Fruit fly (Drosophila melanogaster): ENCODE measurements around the gene nebu.

Gene nebu

dm6 chr3L:12802443-12802865 lies 40.5 kb downstream of the nebu start (continued):
- no peak for TF ChIP-seq tll (GFP tag; optimal IDR thresholded peaks at IDR 0.05)
- TF ChIP-seq CG1832 (GFP tag; optimal IDR thresholded peaks at IDR 0.05) = no peak
- TF ChIP-seq pan (optimal IDR thresholded peaks at IDR 0.05) = no peak
- no peak for TF ChIP-seq pan (GFP tag; optimal IDR thresholded peaks at IDR 0.05 in 1 of 2, IDR thresholded peaks at IDR 0.05 in 1 of 2)
- peak; percentile 27 for TF ChIP-seq fd64A (GFP tag; optimal IDR thresholded peaks at IDR 0.05)
- no peak for TF ChIP-seq hbn (GFP tag; IDR thresholded peaks at IDR 0.05; ENCODE audit: partially characterized antibody)
- no peak for TF ChIP-seq Antp (GFP tag; optimal IDR thresholded peaks at IDR 0.05)
- TF ChIP-seq unpg (GFP tag; optimal IDR thresholded peaks at IDR 0.05) = no peak
- TF ChIP-seq CG1233 (GFP tag; optimal IDR thresholded peaks at IDR 0.05) = peak; percentile 16
- TF ChIP-seq CG1792 (GFP tag; optimal IDR thresholded peaks at IDR 0.05) = peak; percentile 0
- TF ChIP-seq nerfin-2 (GFP tag; IDR thresholded peaks at IDR 0.05; ENCODE audit: partially characterized antibody) = no peak
- TF ChIP-seq Mrtf (GFP tag; IDR thresholded peaks at IDR 0.05) = no peak
- TF ChIP-seq slp2 (GFP tag; optimal IDR thresholded peaks at IDR 0.05) = no peak
- no peak for TF ChIP-seq pum (GFP tag; optimal IDR thresholded peaks at IDR 0.05)
- TF ChIP-seq CG12236 (GFP tag; optimal IDR thresholded peaks at IDR 0.05) = no peak

- TF ChIP-seq slou (GFP tag; optimal IDR thresholded peaks at IDR 0.05) = no peak
- peak; percentile 56 for TF ChIP-seq sug (tag; optimal IDR thresholded peaks at IDR 0.05)
Observed at dm6 chr3L:12800167-12800566, 42.7 kb downstream of the nebu start.

DNA sequence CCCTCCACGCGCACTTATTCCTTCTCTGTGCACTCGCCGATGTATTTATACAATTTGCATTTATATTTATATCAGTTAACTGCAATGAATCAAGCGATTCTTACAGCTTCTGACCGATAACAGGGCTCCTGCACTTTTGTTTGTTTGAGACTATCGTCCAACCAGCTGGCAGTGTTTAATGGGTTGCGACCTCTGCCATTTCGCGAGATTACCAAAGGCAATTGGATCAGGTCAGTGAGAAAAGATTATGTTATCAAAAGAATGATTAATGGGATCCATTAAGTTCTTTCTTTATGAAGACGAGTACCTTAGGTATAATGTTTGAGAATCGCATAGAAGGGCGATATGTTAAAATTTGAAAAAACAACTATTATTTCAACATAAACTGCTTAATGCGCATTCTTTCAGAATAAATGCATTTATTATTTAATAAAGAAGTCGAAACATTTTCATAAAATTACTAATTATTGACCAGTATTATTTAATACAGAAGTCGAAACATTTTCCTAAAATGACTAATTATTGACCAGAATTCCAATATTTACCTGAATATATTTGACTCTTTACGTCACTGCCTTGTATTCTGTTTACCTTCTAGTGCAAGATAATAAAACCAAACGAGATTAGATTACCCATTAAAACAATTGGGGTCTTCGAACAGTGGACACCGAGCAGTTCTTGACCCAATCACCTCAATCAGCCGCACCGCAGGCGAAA lies 43.3 kb downstream of the nebu start:
- no peak for TF ChIP-seq CG17568 (GFP tag; optimal IDR thresholded peaks at IDR 0.05)
- TF ChIP-seq Hr51 (GFP tag; optimal IDR thresholded peaks at IDR 0.05) = peak in 1 of 2 experiments; percentile 12
- TF ChIP-seq Hr78 (GFP tag; optimal IDR thresholded peaks at IDR 0.05) = peak in 1 of 2 experiments; percentile 71
- peak; percentile 22 for TF ChIP-seq gem (tag; optimal IDR thresholded peaks at IDR 0.05)
- no peak for TF ChIP-seq dm (GFP tag; optimal IDR thresholded peaks at IDR 0.05)
- TF ChIP-seq kay (GFP tag; optimal IDR thresholded peaks at IDR 0.05) = no peak
- TF ChIP-seq CG2889 (GFP tag; IDR thresholded peaks at IDR 0.05) = no peak
- TF ChIP-seq caup (GFP tag; optimal IDR thresholded peaks at IDR 0.05; ENCODE audit: severe bottlenecking) = no peak
- TF ChIP-seq Pdp1 (GFP tag; optimal IDR thresholded peaks at IDR 0.05) = peak in 1 of 2 experiments; percentile 44
- TF ChIP-seq sens (GFP tag) = peak; percentile 74
- peak; percentile 93 for TF ChIP-seq CG17829 (tag; optimal IDR thresholded peaks at IDR 0.05)
- no peak for TF ChIP-seq stwl (tag; optimal IDR thresholded peaks at IDR 0.05)
- TF ChIP-seq CG10147 (GFP tag; optimal IDR thresholded peaks at IDR 0.05) = no peak
- peak; percentile 30 for TF ChIP-seq exex (tag; optimal IDR thresholded peaks at IDR 0.05)
- TF ChIP-seq D19B (GFP tag; optimal IDR thresholded peaks at IDR 0.05) = peak; percentile 23
- peak; percentile 15 for TF ChIP-seq grau (tag; optimal IDR thresholded peaks at IDR 0.05)
- no peak for TF ChIP-seq phol (tag; optimal IDR thresholded peaks at IDR 0.05)
- TF ChIP-seq CG7745 (tag; optimal IDR thresholded peaks at IDR 0.05) = no peak
- peak; percentile 20 for TF ChIP-seq PHDP (tag; optimal IDR thresholded peaks at IDR 0.05)
- no peak for TF ChIP-seq CG7928 (GFP tag; optimal IDR thresholded peaks at IDR 0.05)
- no peak for TF ChIP-seq CG7357 (GFP tag; IDR thresholded peaks at IDR 0.05)
- TF ChIP-seq dmrt99B (tag; optimal IDR thresholded peaks at IDR 0.05) = no peak
- TF ChIP-seq gsb-n (tag; optimal IDR thresholded peaks at IDR 0.05) = no peak
- no peak for TF ChIP-seq D (optimal IDR thresholded peaks at IDR 0.05)
- no peak for TF ChIP-seq D (GFP tag; optimal IDR thresholded peaks at IDR 0.05)
- no peak for TF ChIP-seq Lim3 (GFP tag; IDR thresholded peaks at IDR 0.05)
- no peak for TF ChIP-seq CG3065 (GFP tag; optimal IDR thresholded peaks at IDR 0.05)
- TF ChIP-seq usp (GFP tag; optimal IDR thresholded peaks at IDR 0.05) = no peak
- peak; percentile 31 for TF ChIP-seq CG15601 (tag; optimal IDR thresholded peaks at IDR 0.05)
- no peak for TF ChIP-seq sima (GFP tag; optimal IDR thresholded peaks at IDR 0.05)
